Worm (Caenorhabditis elegans): Measurements from ENCODE around the gene acl-12.

Gene acl-12

ce11 chrX:7457154-7457674 lies 14.8 kb upstream of the acl-12 start:
- TF ChIP-seq sma-3 (GFP tag; optimal IDR thresholded peaks at IDR 0.05), result no peak
- no peak for TF ChIP-seq ztf-11 (tag; optimal IDR thresholded peaks at IDR 0.05)
- TF ChIP-seq C34F6.9 (tag; optimal IDR thresholded peaks at IDR 0.05), result peak; percentile 5
- TF ChIP-seq lsy-2 (tag; optimal IDR thresholded peaks at IDR 0.05), result peak in 1 of 2 experiments; percentile 34
- TF ChIP-seq unc-39 (tag; optimal IDR thresholded peaks at IDR 0.05), result no peak
- no peak for TF ChIP-seq ceh-16 (tag; optimal IDR thresholded peaks at IDR 0.05)
- TF ChIP-seq F13H6.1 (tag; optimal IDR thresholded peaks at IDR 0.05), result no peak

- TF ChIP-seq lin-13 (GFP tag; optimal IDR thresholded peaks at IDR 0.05) (no peak), dmd-4 (tag; optimal IDR thresholded peaks at IDR 0.05) (no peak), nhr-6 (tag; optimal IDR thresholded peaks at IDR 0.05) (no peak), crh-2 (tag; optimal IDR thresholded peaks at IDR 0.05) (no peak), unc-39 (tag; optimal IDR thresholded peaks at IDR 0.05) (no peak), unc-62 (GFP tag; optimal IDR thresholded peaks at IDR 0.05) (no peak), sma-3 (GFP tag; optimal IDR thresholded peaks at IDR 0.05) (no peak), skn-1 (tag; optimal IDR thresholded peaks at IDR 0.05) (no peak), mab-5 (tag; optimal IDR thresholded peaks at IDR 0.05) (no peak), mbf-1 (tag; optimal IDR thresholded peaks at IDR 0.05) (no peak), alr-1 (tag; optimal IDR thresholded peaks at IDR 0.05) (no peak), gmeb-1 (tag; optimal IDR thresholded peaks at IDR 0.05) (no peak), lin-11 (tag; optimal IDR thresholded peaks at IDR 0.05) (no peak), ceh-16 (tag; optimal IDR thresholded peaks at IDR 0.05) (no peak), snpc-4 (tag; optimal IDR thresholded peaks at IDR 0.05) (no peak), sma-9 (GFP tag; optimal IDR thresholded peaks at IDR 0.05) (no peak), sma-9 (tag; optimal IDR thresholded peaks at IDR 0.05) (no peak), R02D3.7 (tag; optimal IDR thresholded peaks at IDR 0.05) (no peak), nhr-10 (tag; optimal IDR thresholded peaks at IDR 0.05) (no peak), elt-1 (tag; optimal IDR thresholded peaks at IDR 0.05) (no peak)
These were observed 13.6 kb upstream of the acl-12 start for ce11 chrX:7455960-7456359.

ce11 chrX:7452606-7453005 lies 10.2 kb upstream of the acl-12 start:
- TF ChIP-seq elt-3 (tag; optimal IDR thresholded peaks at IDR 0.05) (no peak), gmeb-1 (tag; optimal IDR thresholded peaks at IDR 0.05) (no peak), mbf-1 (tag; optimal IDR thresholded peaks at IDR 0.05) (no peak), unc-55 (GFP tag; optimal IDR thresholded peaks at IDR 0.05) (no peak), ceh-16 (tag; optimal IDR thresholded peaks at IDR 0.05) (no peak), lin-13 (GFP tag; optimal IDR thresholded peaks at IDR 0.05) (no peak), nhr-23 (tag; optimal IDR thresholded peaks at IDR 0.05) (no peak), nhr-12 (tag; optimal IDR thresholded peaks at IDR 0.05) (no peak), lin-39 (tag; optimal IDR thresholded peaks at IDR 0.05) (no peak), F13H6.1 (tag; optimal IDR thresholded peaks at IDR 0.05) (no peak), ceh-82 (tag; optimal IDR thresholded peaks at IDR 0.05) (no peak)

- TF ChIP-seq crh-2 (tag; optimal IDR thresholded peaks at IDR 0.05), result no peak
- no peak for TF ChIP-seq R02D3.7 (tag; optimal IDR thresholded peaks at IDR 0.05)
- TF ChIP-seq blmp-1 (tag; optimal IDR thresholded peaks at IDR 0.05; ENCODE audit: insufficient read depth), result no peak
- no peak for TF ChIP-seq sem-4 (tag; optimal IDR thresholded peaks at IDR 0.05)
- no peak for TF ChIP-seq snpc-4 (tag; optimal IDR thresholded peaks at IDR 0.05)
- TF ChIP-seq lin-39 (tag; optimal IDR thresholded peaks at IDR 0.05), result no peak
- no peak for TF ChIP-seq ceh-16 (tag; optimal IDR thresholded peaks at IDR 0.05)
- no peak for TF ChIP-seq mab-5 (tag; optimal IDR thresholded peaks at IDR 0.05)
- TF ChIP-seq nhr-21 (tag; optimal IDR thresholded peaks at IDR 0.05), result no peak
- no peak for TF ChIP-seq peb-1 (tag; optimal IDR thresholded peaks at IDR 0.05)
- TF ChIP-seq elt-1 (tag; optimal IDR thresholded peaks at IDR 0.05), result no peak
- no peak for TF ChIP-seq nhr-12 (tag; optimal IDR thresholded peaks at IDR 0.05)
- no peak for TF ChIP-seq ztf-11 (tag; optimal IDR thresholded peaks at IDR 0.05)
- no peak for TF ChIP-seq ceh-82 (tag; optimal IDR thresholded peaks at IDR 0.05)
- no peak for TF ChIP-seq egl-27 (tag; optimal IDR thresholded peaks at IDR 0.05)
- no peak for TF ChIP-seq skn-1 (tag; optimal IDR thresholded peaks at IDR 0.05)
- no peak for TF ChIP-seq mbf-1 (tag; optimal IDR thresholded peaks at IDR 0.05)
These were observed 5.0 kb upstream of the acl-12 start for ce11 chrX:7447340-7447739.

ce11 chrX:7446485-7446884 lies 4.1 kb upstream of the acl-12 start:
- TF ChIP-seq nhr-129 (tag; optimal IDR thresholded peaks at IDR 0.05), result no peak
- TF ChIP-seq sma-9 (GFP tag; optimal IDR thresholded peaks at IDR 0.05), result peak; percentile 21
- no peak for TF ChIP-seq sma-9 (tag; optimal IDR thresholded peaks at IDR 0.05)
- no peak for TF ChIP-seq unc-39 (tag; optimal IDR thresholded peaks at IDR 0.05)
- TF ChIP-seq peb-1 (tag; optimal IDR thresholded peaks at IDR 0.05), result no peak
- no peak for TF ChIP-seq unc-62 (GFP tag; optimal IDR thresholded peaks at IDR 0.05)
- TF ChIP-seq unc-55 (GFP tag; optimal IDR thresholded peaks at IDR 0.05), result no peak
- TF ChIP-seq egl-27 (tag; optimal IDR thresholded peaks at IDR 0.05), result no peak

Data from whole organism, L2 larva.